Worm (Caenorhabditis elegans) whole organism, midembryonic: ENCODE results near the gene F29A7.3.

Experiments used
- T22C8.4 ChIP-seq: fragments of 200-800 bp; sonication (Bioruptor generic); IDR thresholded peaks from 2 replicates; pipeline ENCODE4 v1.3.6; 2022; ENCODE audit warnings: missing genetic modification characterization, missing compliant biosample characterization
- cog-1 ChIP-seq: sonication (generic microtip); optimal IDR thresholded peaks from 2 replicates; lab custom pipeline; 2016; ENCODE audit warnings: missing genetic modification characterization, missing compliant biosample characterization
- flt-1 ChIP-seq: fragments of 200-800 bp; sonication (Bioruptor generic); IDR thresholded peaks from 2 replicates; pipeline ENCODE4 v1.3.6; 2022; ENCODE audit warnings: missing genetic modification characterization, missing compliant biosample characterization
- klf-2 ChIP-seq: fragments of 200-800 bp; sonication (Bioruptor generic); conservative IDR thresholded peaks from 2 replicates; pipeline ENCODE4 v1.3.6; 2022; ENCODE audit warnings: missing genetic modification reagents, missing genetic modification characterization, missing compliant biosample characterization
- med-1 ChIP-seq: sonication (generic microtip); optimal IDR thresholded peaks from 2 replicates; lab custom pipeline; 2017; ENCODE audit warnings: missing genetic modification characterization, mild to moderate bottlenecking, missing compliant biosample characterization, antibody characterized with exemption, missing genetic modification reagents; ENCODE audit not compliant: insufficient read depth
- ref-1 ChIP-seq: fragments of 200-800 bp; sonication (Bioruptor generic); conservative IDR thresholded peaks from 2 replicates; pipeline ENCODE4 v1.3.6; 2022; ENCODE audit warnings: missing genetic modification reagents, missing genetic modification characterization, missing compliant biosample characterization
- tab-1 ChIP-seq: fragments of 200-800 bp; sonication (Bioruptor generic); IDR thresholded peaks from 2 replicates; pipeline ENCODE4 v1.3.6; 2022; ENCODE audit warnings: missing genetic modification characterization, missing compliant biosample characterization
- ztf-23 ChIP-seq: fragments of 200-800 bp; sonication (Bioruptor generic); IDR thresholded peaks from 2 replicates; pipeline ENCODE4 v1.3.6; 2022; ENCODE audit warnings: missing genetic modification reagents, missing genetic modification characterization, missing compliant biosample characterization
- ztf-29 ChIP-seq: fragments of 200-800 bp; sonication (Bioruptor generic); IDR thresholded peaks from 2 replicates; pipeline ENCODE4 v1.3.6; 2022; ENCODE audit warnings: missing genetic modification reagents, missing genetic modification characterization, missing compliant biosample characterization

The F29A7.3 gene

ce11 chrII:2730647-2731046 lies 22.5 kb upstream of the F29A7.3 start:
- no peak for TF ChIP-seq ztf-23 (GFP tag; lab: Robert Waterston, UW)
- TF ChIP-seq T22C8.4 (GFP tag; lab: Robert Waterston, UW), result no peak
- TF ChIP-seq flt-1 (GFP tag; lab: Robert Waterston, UW), result no peak
- TF ChIP-seq klf-2 (GFP tag; lab: Robert Waterston, UW), result no peak
- no peak for TF ChIP-seq cog-1 (tag; lab: Kevin White, UChicago)
- no peak for TF ChIP-seq med-1 (GFP tag; lab: Kevin White, UChicago)
- no peak for TF ChIP-seq ref-1 (GFP tag; lab: Robert Waterston, UW)
- no peak for TF ChIP-seq tab-1 (GFP tag; lab: Robert Waterston, UW)

- TF ChIP-seq T22C8.4 (GFP tag; lab: Robert Waterston, UW), result no peak
- TF ChIP-seq klf-2 (GFP tag; lab: Robert Waterston, UW), result no peak
- TF ChIP-seq med-1 (GFP tag; lab: Kevin White, UChicago), result no peak
- TF ChIP-seq ztf-23 (GFP tag; lab: Robert Waterston, UW), result no peak
- no peak for TF ChIP-seq ztf-29
- TF ChIP-seq flt-1 (GFP tag; lab: Robert Waterston, UW), result no peak
- no peak for TF ChIP-seq tab-1 (GFP tag; lab: Robert Waterston, UW)
- TF ChIP-seq cog-1 (tag; lab: Kevin White, UChicago), result no peak
- no peak for TF ChIP-seq ref-1 (GFP tag; lab: Robert Waterston, UW)
Measured at ce11 chrII:2734266-2734665, 18.8 kb upstream of the F29A7.3 start.

ce11 chrII:2734735-2735134 lies 18.4 kb upstream of the F29A7.3 start:
- no peak for TF ChIP-seq klf-2 (GFP tag; lab: Robert Waterston, UW)
- no peak for TF ChIP-seq flt-1 (GFP tag; lab: Robert Waterston, UW)
- TF ChIP-seq cog-1 (tag; lab: Kevin White, UChicago), result no peak
- no peak for TF ChIP-seq ref-1 (GFP tag; lab: Robert Waterston, UW)
- TF ChIP-seq ztf-23 (GFP tag; lab: Robert Waterston, UW), result no peak
- no peak for TF ChIP-seq T22C8.4 (GFP tag; lab: Robert Waterston, UW)
- no peak for TF ChIP-seq ztf-29
- no peak for TF ChIP-seq tab-1 (GFP tag; lab: Robert Waterston, UW)
- no peak for TF ChIP-seq med-1 (GFP tag; lab: Kevin White, UChicago)

DNA sequence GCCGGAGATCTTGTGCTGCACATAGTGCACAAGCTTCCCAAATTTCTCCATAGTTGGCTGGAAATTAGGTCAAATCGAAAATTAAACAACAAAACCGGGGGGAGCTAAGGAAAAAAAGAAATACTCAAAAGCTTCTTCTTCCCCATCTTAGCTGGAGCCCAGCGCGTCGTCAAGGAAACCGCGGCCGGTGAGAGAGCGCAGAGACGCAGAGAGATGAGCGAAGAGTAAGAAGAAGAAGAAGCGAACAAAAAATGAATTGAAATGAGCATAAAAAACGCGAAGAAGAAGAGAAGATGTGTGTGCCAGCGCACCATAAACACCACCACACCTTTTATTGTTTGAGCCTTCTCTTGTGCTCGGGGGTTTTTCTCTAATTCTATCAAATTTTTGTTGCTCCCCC lies 17.9 kb upstream of the F29A7.3 start, which contains the start of gene wdr-31:
wdr-31 (minus strand) TSS at position 101 of the 400 bp plus-strand sequence.
- TF ChIP-seq tab-1 (GFP tag; lab: Robert Waterston, UW) (no peak), med-1 (GFP tag; lab: Kevin White, UChicago) (no peak), ref-1 (GFP tag; lab: Robert Waterston, UW) (no peak), ztf-23 (GFP tag; lab: Robert Waterston, UW) (no peak), klf-2 (GFP tag; lab: Robert Waterston, UW) (no peak), ztf-29 (no peak), T22C8.4 (GFP tag; lab: Robert Waterston, UW) (no peak), flt-1 (GFP tag; lab: Robert Waterston, UW) (no peak), cog-1 (tag; lab: Kevin White, UChicago) (no peak)

DNA sequence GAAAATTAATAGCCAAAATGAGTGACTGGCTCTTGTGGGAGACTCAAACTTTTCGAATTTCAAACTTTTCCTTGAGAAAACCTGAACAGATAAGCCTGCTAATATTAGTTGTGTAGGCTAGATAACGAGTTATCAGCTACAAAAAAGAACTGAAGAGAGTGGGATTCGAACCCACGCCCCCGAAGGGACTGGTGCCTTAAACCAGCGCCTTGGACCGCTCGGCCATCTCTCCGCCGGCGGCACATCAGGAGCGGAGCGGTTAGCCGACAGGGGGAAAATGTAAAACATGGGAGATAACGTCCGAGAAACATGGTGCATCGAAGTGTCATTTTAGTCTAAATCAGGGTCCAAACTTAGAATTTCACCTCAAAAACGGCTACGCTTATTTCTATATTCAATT lies 17.5 kb upstream of the F29A7.3 start:
- TF ChIP-seq ztf-29, result no peak
- no peak for TF ChIP-seq klf-2 (GFP tag; lab: Robert Waterston, UW)
- TF ChIP-seq ref-1 (GFP tag; lab: Robert Waterston, UW), result no peak
- TF ChIP-seq med-1 (GFP tag; lab: Kevin White, UChicago), result no peak
- TF ChIP-seq cog-1 (tag; lab: Kevin White, UChicago), result no peak
- TF ChIP-seq T22C8.4 (GFP tag; lab: Robert Waterston, UW), result no peak
- no peak for TF ChIP-seq tab-1 (GFP tag; lab: Robert Waterston, UW)
- TF ChIP-seq flt-1 (GFP tag; lab: Robert Waterston, UW), result no peak
- no peak for TF ChIP-seq ztf-23 (GFP tag; lab: Robert Waterston, UW)

DNA sequence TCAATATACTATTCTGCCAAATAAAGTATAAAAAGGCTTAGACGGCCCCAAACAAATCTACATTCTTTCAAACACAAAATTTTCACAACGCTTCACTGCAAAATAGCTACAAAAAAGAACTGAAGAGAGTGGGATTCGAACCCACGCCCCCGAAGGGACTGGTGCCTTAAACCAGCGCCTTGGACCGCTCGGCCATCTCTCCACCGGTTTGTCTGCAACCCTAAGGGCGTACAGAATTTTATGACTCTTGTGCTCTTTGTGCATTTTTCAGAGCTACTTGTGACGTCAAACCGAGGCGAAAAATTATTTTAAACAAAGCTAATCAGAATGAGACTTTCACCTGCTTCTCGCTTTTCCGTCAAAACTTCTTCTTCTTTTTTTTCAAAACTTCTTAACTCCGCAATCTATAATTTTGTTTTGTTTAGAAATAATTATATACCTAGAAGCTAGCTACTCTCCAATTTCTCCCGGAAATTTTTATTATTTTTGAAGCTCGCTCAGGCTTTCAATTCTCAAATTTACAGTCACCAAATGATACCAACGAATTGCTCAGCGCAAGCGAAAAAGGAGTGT lies 16.9 kb upstream of the F29A7.3 start, which contains the start of gene T05A8.8:
T05A8.8 (plus strand) TSS at position 523 of the 573 bp plus-strand sequence.
- TF ChIP-seq klf-2 (GFP tag; lab: Robert Waterston, UW) (no peak), med-1 (GFP tag; lab: Kevin White, UChicago) (no peak), ref-1 (GFP tag; lab: Robert Waterston, UW) (no peak), ztf-29 (no peak), flt-1 (GFP tag; lab: Robert Waterston, UW) (no peak), T22C8.4 (GFP tag; lab: Robert Waterston, UW) (no peak), tab-1 (GFP tag; lab: Robert Waterston, UW) (no peak), ztf-23 (GFP tag; lab: Robert Waterston, UW) (no peak), cog-1 (tag; lab: Kevin White, UChicago) (no peak)

DNA sequence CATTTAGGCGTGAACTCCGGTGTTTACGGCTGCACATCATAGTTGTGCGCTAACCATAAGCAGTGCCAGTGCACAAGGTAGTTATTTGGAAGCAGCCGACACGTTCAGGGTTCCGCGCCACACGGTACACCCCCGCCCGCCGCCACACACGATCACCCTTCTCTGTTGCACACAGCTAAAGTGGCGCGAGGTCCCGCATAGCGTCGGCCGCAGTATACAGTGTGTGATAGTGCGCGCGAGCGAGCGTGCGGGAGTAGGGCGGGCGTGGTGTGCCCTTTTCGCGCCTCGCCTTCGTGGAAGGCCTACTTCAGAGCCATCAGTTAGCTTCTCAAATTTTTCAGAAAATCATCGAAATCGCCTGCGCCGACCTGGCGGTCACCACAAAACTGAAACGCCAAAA lies 16.2 kb upstream of the F29A7.3 start:
- TF ChIP-seq med-1 (GFP tag; lab: Kevin White, UChicago) (no peak), T22C8.4 (GFP tag; lab: Robert Waterston, UW) (no peak), ref-1 (GFP tag; lab: Robert Waterston, UW) (no peak), flt-1 (GFP tag; lab: Robert Waterston, UW) (no peak), tab-1 (GFP tag; lab: Robert Waterston, UW) (0 out of 2 replicates have a peak, but pooled peaks have one; percentile 16), klf-2 (GFP tag; lab: Robert Waterston, UW) (no peak), cog-1 (tag; lab: Kevin White, UChicago) (no peak)

DNA sequence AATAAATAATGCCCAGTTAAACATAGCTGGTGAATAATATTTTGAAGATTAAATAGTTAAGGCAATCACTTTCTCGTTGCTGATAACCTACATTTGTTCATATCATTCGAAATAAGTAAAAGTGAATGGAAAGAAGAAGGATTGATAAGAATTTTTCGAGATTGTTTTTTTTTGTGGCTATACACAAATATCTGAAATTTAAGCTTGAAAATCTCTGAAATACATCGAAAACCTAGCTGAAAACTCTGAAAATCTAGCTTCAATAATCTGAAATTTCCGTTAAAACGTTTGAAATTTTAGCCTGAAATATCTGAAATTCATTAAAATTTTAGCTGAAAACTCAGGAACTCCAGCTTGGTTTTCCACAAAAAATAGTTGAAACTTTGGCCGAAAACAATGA lies 13.5 kb upstream of the F29A7.3 start, which contains the start of gene T05A8.6:
T05A8.6 (minus strand) TSS at position 101 of the 400 bp plus-strand sequence.
- TF ChIP-seq ztf-23 (GFP tag; lab: Robert Waterston, UW), result no peak
- no peak for TF ChIP-seq T22C8.4 (GFP tag; lab: Robert Waterston, UW)
- no peak for TF ChIP-seq med-1 (GFP tag; lab: Kevin White, UChicago)
- TF ChIP-seq ztf-29, result no peak
- TF ChIP-seq cog-1 (tag; lab: Kevin White, UChicago), result no peak
- TF ChIP-seq flt-1 (GFP tag; lab: Robert Waterston, UW), result no peak
- TF ChIP-seq ref-1 (GFP tag; lab: Robert Waterston, UW), result no peak
- TF ChIP-seq klf-2 (GFP tag; lab: Robert Waterston, UW), result no peak
- no peak for TF ChIP-seq tab-1 (GFP tag; lab: Robert Waterston, UW)
